Worm (Caenorhabditis elegans) whole organism, early embryonic: ENCODE results near the gene str-161.

Experiments
- B0310.2 ChIP-seq: sonication (generic microtip); optimal IDR thresholded peaks from 2 replicates; lab custom pipeline; 2016; ENCODE audit warnings: mild to moderate bottlenecking, missing genetic modification characterization, missing compliant biosample characterization
- F13C5.2 ChIP-seq: sonication (generic microtip); optimal IDR thresholded peaks from 2 replicates; lab custom pipeline; 2017; ENCODE audit warnings: mild to moderate bottlenecking, missing genetic modification characterization, inconsistent platforms, missing compliant biosample characterization
- aly-1 ChIP-seq: sonication (generic microtip); optimal IDR thresholded peaks from 2 replicates; lab custom pipeline; 2016; ENCODE audit warnings: missing genetic modification characterization, missing compliant biosample characterization
- ama-1 ChIP-seq: fragments of 150-350 bp; optimal IDR thresholded peaks from 2 replicates; lab custom pipeline; 2014
- ceh-13 ChIP-seq: fragments of 200-800 bp; sonication (Bioruptor generic); optimal IDR thresholded peaks from 2 replicates; lab custom pipeline; 2018; ENCODE audit warnings: mild to moderate bottlenecking, missing genetic modification characterization, missing compliant biosample characterization
- ceh-36 ChIP-seq: sonication (generic microtip); optimal IDR thresholded peaks from 2 replicates; lab custom pipeline; 2016; ENCODE audit warnings: missing genetic modification characterization, inconsistent platforms, missing compliant biosample characterization
- ets-7 ChIP-seq: sonication (generic microtip); optimal IDR thresholded peaks from 2 replicates; lab custom pipeline; 2016; ENCODE audit warnings: missing genotype, missing genetic modification characterization, missing compliant biosample characterization
- flt-1 ChIP-seq: fragments of 200-800 bp; sonication (Bioruptor generic); IDR thresholded peaks from 2 replicates; pipeline ENCODE4 v1.3.6; 2022; ENCODE audit warnings: missing genetic modification characterization, missing compliant biosample characterization
- hmbx-1 ChIP-seq: sonication (generic microtip); optimal IDR thresholded peaks from 2 replicates; lab custom pipeline; 2016; ENCODE audit warnings: mild to moderate bottlenecking, missing genetic modification characterization, missing compliant biosample characterization
- hmg-4 ChIP-seq: fragments of 200-800 bp; sonication (Bioruptor generic); optimal IDR thresholded peaks from 2 replicates; lab custom pipeline; 2018; ENCODE audit warnings: mild to moderate bottlenecking, missing genetic modification characterization, missing compliant biosample characterization
- hnd-1 ChIP-seq: sonication (generic microtip); optimal IDR thresholded peaks from 2 replicates; lab custom pipeline; 2016; ENCODE audit warnings: missing genetic modification characterization, missing compliant biosample characterization
- pes-1 ChIP-seq: fragments of 200-800 bp; sonication (Bioruptor generic); IDR thresholded peaks from 2 replicates; pipeline ENCODE4 v1.3.6; 2022; ENCODE audit warnings: missing genetic modification reagents, missing genetic modification characterization, missing compliant biosample characterization
- scrt-1 ChIP-seq: fragments of 200-800 bp; sonication (Bioruptor generic); IDR thresholded peaks from 2 replicates; pipeline ENCODE4 v1.3.6; 2022; ENCODE audit warnings: missing genetic modification characterization, missing compliant biosample characterization
- sea-1 ChIP-seq: fragments of 200-800 bp; sonication (Bioruptor generic); conservative IDR thresholded peaks from 2 replicates; pipeline ENCODE4 v1.3.6; 2022; ENCODE audit warnings: missing genetic modification characterization, missing compliant biosample characterization
- tbx-11 ChIP-seq: fragments of 200-800 bp; sonication (Bioruptor generic); IDR thresholded peaks from 2 replicates; pipeline ENCODE4 v1.3.6; 2022; ENCODE audit warnings: missing genetic modification characterization, missing compliant biosample characterization
- tbx-37 ChIP-seq: fragments of 200-800 bp; sonication (Bioruptor generic); conservative IDR thresholded peaks from 2 replicates; pipeline ENCODE4 v1.3.6; 2022; ENCODE audit warnings: missing genetic modification reagents, missing genetic modification characterization, missing compliant biosample characterization
- tra-4 ChIP-seq: sonication (generic microtip); optimal IDR thresholded peaks from 2 replicates; lab custom pipeline; 2017; ENCODE audit warnings: missing genetic modification characterization, missing compliant biosample characterization

str-161 gene

ce11 chrIV:4917774-4918173 is 13.9 kb upstream of the str-161 start, which contains the start of gene str-158:
TSS of gene str-158 (plus strand) at chrIV:4918074.
- TF ChIP-seq hnd-1 (tag; lab: Kevin White, UChicago) (no peak), ceh-13 (no peak), hmbx-1 (no peak), ets-7 (tag; lab: Kevin White, UChicago) (no peak), hmg-4 (GFP tag; lab: Kevin White, UChicago) (no peak), B0310.2 (tag; lab: Kevin White, UChicago) (no peak), F13C5.2 (tag; lab: Kevin White, UChicago) (no peak), ama-1 (lab: Kevin White, UChicago) (no peak), sea-1 (GFP tag; lab: Robert Waterston, UW) (no peak)

ce11 chrIV:4915689-4916088 is 11.8 kb upstream of the str-161 start, which contains the start of gene str-155:
TSS of gene str-155 (plus strand) at chrIV:4915989.
- TF ChIP-seq aly-1 (tag; lab: Kevin White, UChicago): no peak
- no peak for TF ChIP-seq sea-1 (GFP tag; lab: Robert Waterston, UW)
- TF ChIP-seq tbx-11 (GFP tag; lab: Robert Waterston, UW): no peak
- TF ChIP-seq pes-1 (GFP tag; lab: Robert Waterston, UW): no peak

DNA sequence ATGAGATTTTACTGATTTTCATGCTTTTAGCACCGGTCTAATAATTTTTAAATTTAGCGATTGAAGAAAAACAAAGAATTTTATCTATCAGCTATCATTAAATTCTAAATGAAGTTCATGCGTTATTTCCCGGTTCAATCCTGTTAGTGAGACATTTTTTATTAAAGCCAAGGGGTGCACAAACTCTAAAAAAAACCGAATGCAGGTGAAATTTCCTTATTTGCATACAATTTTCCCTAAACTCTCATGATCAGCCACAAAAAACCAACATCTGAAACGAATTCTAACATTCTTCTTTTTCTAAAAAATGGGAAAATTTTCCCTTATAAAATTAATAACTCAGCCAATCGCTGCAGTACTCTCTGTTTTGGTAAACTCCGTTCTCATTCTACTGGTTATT is 9.2 kb upstream of the str-161 start, which contains the start of gene str-156:
str-156 (plus strand) TSS at position 301 of the 400 bp plus-strand sequence.
- TF ChIP-seq hmg-4 (GFP tag; lab: Kevin White, UChicago) (no peak), tra-4 (tag; lab: Kevin White, UChicago) (no peak), sea-1 (GFP tag; lab: Robert Waterston, UW) (no peak), hnd-1 (tag; lab: Kevin White, UChicago) (no peak), B0310.2 (tag; lab: Kevin White, UChicago) (no peak), ets-7 (tag; lab: Kevin White, UChicago) (no peak), scrt-1 (no peak), F13C5.2 (tag; lab: Kevin White, UChicago) (no peak), pes-1 (GFP tag; lab: Robert Waterston, UW) (no peak), tbx-11 (GFP tag; lab: Robert Waterston, UW) (no peak), flt-1 (no peak), tbx-37 (GFP tag; lab: Robert Waterston, UW) (no peak), ceh-36 (tag; lab: Kevin White, UChicago) (no peak), aly-1 (tag; lab: Kevin White, UChicago) (no peak), ceh-13 (no peak), ama-1 (lab: Kevin White, UChicago) (no peak), hmbx-1 (no peak)

- TF ChIP-seq tbx-11 (GFP tag; lab: Robert Waterston, UW): no peak
- TF ChIP-seq B0310.2 (tag; lab: Kevin White, UChicago): no peak
- no peak for TF ChIP-seq sea-1 (GFP tag; lab: Robert Waterston, UW)
- no peak for TF ChIP-seq ama-1 (lab: Kevin White, UChicago)
- no peak for TF ChIP-seq ceh-36 (tag; lab: Kevin White, UChicago)
- TF ChIP-seq hnd-1 (tag; lab: Kevin White, UChicago): no peak
- no peak for TF ChIP-seq ceh-13
- TF ChIP-seq tra-4 (tag; lab: Kevin White, UChicago): no peak
- no peak for TF ChIP-seq tbx-37 (GFP tag; lab: Robert Waterston, UW)
- no peak for TF ChIP-seq hmbx-1
- no peak for TF ChIP-seq hmg-4 (GFP tag; lab: Kevin White, UChicago)
- no peak for TF ChIP-seq pes-1 (GFP tag; lab: Robert Waterston, UW)
Observed at ce11 chrIV:4909039-4909438, 5.2 kb upstream of the str-161 start, which contains the start of gene str-159. TSS of gene str-159 (plus strand) at chrIV:4909339.

DNA sequence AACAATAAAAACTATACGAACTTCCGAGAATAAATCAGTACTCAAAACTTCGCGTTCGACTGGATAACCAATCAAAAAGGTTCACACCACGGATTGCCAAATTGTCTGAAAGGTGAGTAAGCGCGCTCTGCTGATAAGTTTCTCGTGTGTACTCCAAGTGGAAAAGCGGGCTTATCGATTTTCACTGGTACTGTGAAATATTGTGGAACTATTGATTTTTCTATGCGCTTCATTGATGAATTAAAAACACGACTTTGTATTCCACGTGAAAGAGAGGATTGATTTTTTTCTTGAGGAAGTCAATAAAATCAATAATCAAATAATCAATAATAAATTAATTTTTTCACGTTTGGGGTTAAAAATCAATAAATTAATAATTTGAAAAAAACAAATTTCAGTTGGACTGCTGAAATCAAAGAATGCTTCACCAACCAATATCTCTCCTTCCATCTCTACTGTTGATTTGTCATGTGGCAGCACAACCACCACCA is 1.8 kb upstream of the str-161 start, which contains the start of gene T08B6.4:
T08B6.4 (plus strand) TSS at position 51 of the 491 bp plus-strand sequence.
- TF ChIP-seq hmg-4 (GFP tag; lab: Kevin White, UChicago): no peak
- TF ChIP-seq F13C5.2 (tag; lab: Kevin White, UChicago): no peak
- no peak for TF ChIP-seq tbx-11 (GFP tag; lab: Robert Waterston, UW)
- no peak for TF ChIP-seq aly-1 (tag; lab: Kevin White, UChicago)
- TF ChIP-seq ceh-36 (tag; lab: Kevin White, UChicago): no peak
- no peak for TF ChIP-seq flt-1
- TF ChIP-seq ceh-13: no peak
- TF ChIP-seq scrt-1: no peak
- TF ChIP-seq hnd-1 (tag; lab: Kevin White, UChicago): no peak
- TF ChIP-seq hmbx-1: no peak
- TF ChIP-seq ets-7 (tag; lab: Kevin White, UChicago): no peak
- TF ChIP-seq sea-1 (GFP tag; lab: Robert Waterston, UW): no peak

- TF ChIP-seq pes-1 (GFP tag; lab: Robert Waterston, UW) (no peak), hmbx-1 (no peak), ets-7 (tag; lab: Kevin White, UChicago) (no peak), ceh-36 (tag; lab: Kevin White, UChicago) (no peak), flt-1 (no peak), tbx-11 (GFP tag; lab: Robert Waterston, UW) (no peak), B0310.2 (tag; lab: Kevin White, UChicago) (no peak), tra-4 (tag; lab: Kevin White, UChicago) (no peak), F13C5.2 (tag; lab: Kevin White, UChicago) (no peak), tbx-37 (GFP tag; lab: Robert Waterston, UW) (no peak), hmg-4 (GFP tag; lab: Kevin White, UChicago) (no peak), ama-1 (lab: Kevin White, UChicago) (no peak)
Observed at ce11 chrIV:4890543-4890942, 13.3 kb downstream of the str-161 start, which contains the start of gene T08B6.9. TSS of gene T08B6.9 (plus strand) at chrIV:4890843.

- TF ChIP-seq pes-1 (GFP tag; lab: Robert Waterston, UW): no peak
- TF ChIP-seq aly-1 (tag; lab: Kevin White, UChicago): no peak
- no peak for TF ChIP-seq ama-1 (lab: Kevin White, UChicago)
- TF ChIP-seq ceh-36 (tag; lab: Kevin White, UChicago): no peak
- TF ChIP-seq sea-1 (GFP tag; lab: Robert Waterston, UW): no peak
- TF ChIP-seq B0310.2 (tag; lab: Kevin White, UChicago): no peak
- no peak for TF ChIP-seq tbx-37 (GFP tag; lab: Robert Waterston, UW)
- TF ChIP-seq flt-1: no peak
- TF ChIP-seq tra-4 (tag; lab: Kevin White, UChicago): no peak
- no peak for TF ChIP-seq hmbx-1
- TF ChIP-seq hmg-4 (GFP tag; lab: Kevin White, UChicago): no peak
- no peak for TF ChIP-seq ets-7 (tag; lab: Kevin White, UChicago)
- TF ChIP-seq tbx-11 (GFP tag; lab: Robert Waterston, UW): no peak
- no peak for TF ChIP-seq ceh-13
- no peak for TF ChIP-seq scrt-1
- TF ChIP-seq hnd-1 (tag; lab: Kevin White, UChicago): no peak
- no peak for TF ChIP-seq F13C5.2 (tag; lab: Kevin White, UChicago)
Observed at ce11 chrIV:4889613-4890012, 14.2 kb downstream of the str-161 start, which contains the start of gene sgnh-1. TSS of gene sgnh-1 (plus strand) at chrIV:4889913.
